Fruit fly (Drosophila melanogaster) whole organism, embryonic: Measurements from ENCODE around the gene BthD.

ENCODE experiments used
- ATbp ChIP-seq: fragments of 200-800 bp; sonication (Bioruptor generic); optimal IDR thresholded peaks from 2 replicates; lab custom pipeline; 2017; ENCODE audit warnings: missing biosample characterization, mild to moderate bottlenecking, missing genetic modification characterization, missing genetic modification reagents
- Atf-2 ChIP-seq: fragments of 200-800 bp; sonication (Bioruptor generic); optimal IDR thresholded peaks from 2 replicates; lab custom pipeline; 2016; ENCODE audit warnings: missing biosample characterization, missing genetic modification characterization
- Blimp-1 ChIP-seq: fragments of 200-800 bp; sonication (Bioruptor generic); optimal IDR thresholded peaks from 3 replicates; lab custom pipeline; 2018; ENCODE audit warnings: missing biosample characterization, missing genetic modification characterization, mild to moderate bottlenecking, moderate library complexity, missing genetic modification reagents
- CG10543 ChIP-seq: fragments of 200-800 bp; sonication (Bioruptor generic); optimal IDR thresholded peaks from 3 replicates; lab custom pipeline; 2017; ENCODE audit warnings: missing biosample characterization, mild to moderate bottlenecking, missing genetic modification characterization, moderate library complexity
- CG17385 ChIP-seq: fragments of 200-800 bp; sonication (Bioruptor generic); optimal IDR thresholded peaks from 3 replicates; lab custom pipeline; 2018; ENCODE audit warnings: missing biosample characterization, mild to moderate bottlenecking, missing genetic modification characterization
- CG17829 ChIP-seq: fragments of 200-800 bp; optimal IDR thresholded peaks from 2 replicates; lab custom pipeline; 2019; ENCODE audit warnings: missing biosample characterization, mild to moderate bottlenecking, missing genetic modification characterization, moderate library complexity
- CG17912 ChIP-seq: fragments of 200-800 bp; sonication (Bioruptor generic); optimal IDR thresholded peaks from 2 replicates; lab custom pipeline; 2018; ENCODE audit warnings: missing biosample characterization, mild to moderate bottlenecking, missing genetic modification characterization
- CG1832 ChIP-seq: fragments of 200-800 bp; sonication (Bioruptor generic); optimal IDR thresholded peaks from 2 replicates; lab custom pipeline; 2017; ENCODE audit warnings: missing biosample characterization, mild to moderate bottlenecking, missing genetic modification characterization, inconsistent platforms
- CG2712 ChIP-seq: fragments of 200-800 bp; optimal IDR thresholded peaks from 3 replicates; lab custom pipeline; 2019; ENCODE audit warnings: missing biosample characterization, mild to moderate bottlenecking, missing genetic modification characterization, moderate library complexity
- CG2889 ChIP-seq: fragments of 200-800 bp; sonication (Bioruptor generic); IDR thresholded peaks from 3 replicates; pipeline ENCODE4 v1.3.6; 2022; ENCODE audit warnings: missing biosample characterization, missing genetic modification characterization
- CG32772 ChIP-seq: fragments of 200-800 bp; sonication (Bioruptor generic); IDR thresholded peaks from 2 replicates; pipeline ENCODE4 v1.3.6; 2022; ENCODE audit warnings: missing biosample characterization, missing genetic modification characterization
- CG4328 ChIP-seq: fragments of 200-800 bp; sonication (Bioruptor generic); optimal IDR thresholded peaks from 3 replicates; lab custom pipeline; 2017; ENCODE audit warnings: missing biosample characterization, missing genetic modification reagents, missing genetic modification characterization
- CG6272 ChIP-seq: fragments of 200-800 bp; sonication (Bioruptor generic); IDR thresholded peaks from 2 replicates; pipeline ENCODE4 v1.3.6; 2022; ENCODE audit warnings: missing biosample characterization, missing genetic modification characterization
- CG6654 ChIP-seq: fragments of 200-800 bp; sonication (Bioruptor generic); optimal IDR thresholded peaks from 2 replicates; lab custom pipeline; 2017; ENCODE audit warnings: missing biosample characterization, mild to moderate bottlenecking, missing genetic modification characterization
- CG6683 ChIP-seq: fragments of 200-800 bp; sonication (Bioruptor generic); optimal IDR thresholded peaks from 2 replicates; lab custom pipeline; 2017; ENCODE audit warnings: missing biosample characterization, mild to moderate bottlenecking, missing genetic modification characterization, missing genetic modification reagents
- CG6765 ChIP-seq: fragments of 200-800 bp; sonication (Bioruptor generic); optimal IDR thresholded peaks from 3 replicates; lab custom pipeline; 2017; ENCODE audit warnings: missing biosample characterization, mild to moderate bottlenecking, missing genetic modification characterization
- CG8359 ChIP-seq: fragments of 200-800 bp; sonication (Bioruptor generic); optimal IDR thresholded peaks from 2 replicates; lab custom pipeline; 2017; ENCODE audit warnings: missing biosample characterization, mild to moderate bottlenecking, missing genetic modification characterization, borderline replicate concordance
- CG8388 ChIP-seq: fragments of 200-800 bp; sonication (Bioruptor generic); optimal IDR thresholded peaks from 2 replicates; lab custom pipeline; 2019; ENCODE audit warnings: missing biosample characterization, mild to moderate bottlenecking, missing genetic modification characterization, moderate library complexity
- CTCF ChIP-seq: fragments of 200-800 bp; sonication (Bioruptor generic); optimal IDR thresholded peaks from 2 replicates; lab custom pipeline; 2017; ENCODE audit warnings: missing biosample characterization, mild to moderate bottlenecking, missing genetic modification characterization, moderate library complexity
- Dfd ChIP-seq, 2 experiments: fragments of >200 bp; optimal IDR thresholded peaks; 2 replicates each; lab custom pipeline; 2017; ENCODE audit warnings: missing biosample characterization in 2 of 2, missing genetic modification characterization in 2 of 2
- Dip3 ChIP-seq: fragments of 200-800 bp; sonication (Bioruptor generic); optimal IDR thresholded peaks from 3 replicates; lab custom pipeline; 2016; ENCODE audit warnings: missing biosample characterization, missing genetic modification characterization
- E2f2 ChIP-seq: fragments of 200-800 bp; sonication (Bioruptor generic); IDR thresholded peaks from 2 replicates; pipeline ENCODE4 v1.3.6; 2022; ENCODE audit warnings: missing biosample characterization, missing genetic modification characterization
- HLHmδ ChIP-seq: fragments of 200-800 bp; sonication (Bioruptor generic); optimal IDR thresholded peaks from 2 replicates; lab custom pipeline; 2018; ENCODE audit warnings: missing biosample characterization, mild to moderate bottlenecking, missing genetic modification characterization, moderate library complexity
- Hmx ChIP-seq: fragments of 200-800 bp; sonication (Bioruptor generic); optimal IDR thresholded peaks from 2 replicates; lab custom pipeline; 2016; ENCODE audit warnings: missing biosample characterization, missing genetic modification characterization
- Hr78 ChIP-seq, 2 experiments: fragments of 200-800 bp in 1 of 2; fragments of >200 bp in 1 of 2; sonication (Bioruptor generic) in 1 of 2; optimal IDR thresholded peaks; 2 replicates each; lab custom pipeline; 2017 to 2019; ENCODE audit warnings: missing biosample characterization in 2 of 2, missing genetic modification characterization in 2 of 2, mild to moderate bottlenecking in 1 of 2, moderate library complexity in 1 of 2
- Mad ChIP-seq: fragments of 200-800 bp; sonication (Bioruptor generic); optimal IDR thresholded peaks from 2 replicates; lab custom pipeline; 2016; ENCODE audit warnings: missing biosample characterization, missing genetic modification characterization
- Tbp ChIP-seq: fragments of >200 bp; optimal IDR thresholded peaks from 2 replicates; lab custom pipeline; 2018; ENCODE audit warnings: missing biosample characterization, missing genetic modification characterization
- YL-1 ChIP-seq: fragments of 200-800 bp; sonication (Bioruptor generic); optimal IDR thresholded peaks from 3 replicates; lab custom pipeline; 2017; ENCODE audit warnings: missing biosample characterization, mild to moderate bottlenecking, missing genetic modification characterization
- aop ChIP-seq: fragments of 200-800 bp; sonication (Bioruptor generic); IDR thresholded peaks from 2 replicates; pipeline ENCODE4 v1.3.6; 2022; ENCODE audit warnings: missing biosample characterization, missing genetic modification characterization
- bowl ChIP-seq: fragments of 200-800 bp; sonication (Bioruptor generic); IDR thresholded peaks from 2 replicates; pipeline ENCODE4 v1.3.6; 2022; ENCODE audit warnings: missing biosample characterization, missing genetic modification characterization
- bsh ChIP-seq, 2 experiments: fragments of 200-800 bp; sonication (Bioruptor generic); optimal IDR thresholded peaks; 2 replicates each; lab custom pipeline; 2017 to 2018; ENCODE audit warnings: mild to moderate bottlenecking in 2 of 2, missing biosample characterization in 2 of 2, missing genetic modification characterization in 2 of 2, moderate library complexity in 1 of 2
- chinmo ChIP-seq: fragments of 200-800 bp; sonication (Bioruptor generic); IDR thresholded peaks from 4 replicates; pipeline ENCODE4 v1.3.6; 2022; ENCODE audit warnings: missing biosample characterization, missing genetic modification characterization; ENCODE audit not compliant: partially characterized antibody
- dati ChIP-seq: fragments of 200-800 bp; sonication (Bioruptor generic); IDR thresholded peaks from 2 replicates; pipeline ENCODE4 v1.3.6; 2022; ENCODE audit warnings: missing biosample characterization, missing genetic modification characterization
- en ChIP-seq: fragments of 200-800 bp; sonication (Bioruptor generic); optimal IDR thresholded peaks from 2 replicates; lab custom pipeline; 2016; ENCODE audit warnings: missing biosample characterization, missing genetic modification characterization
- fd102C ChIP-seq: fragments of 200-800 bp; sonication (Bioruptor generic); optimal IDR thresholded peaks from 2 replicates; lab custom pipeline; 2018; ENCODE audit warnings: missing biosample characterization, mild to moderate bottlenecking, missing genetic modification characterization, moderate library complexity
- fd3F ChIP-seq: fragments of 200-800 bp; sonication (Bioruptor generic); optimal IDR thresholded peaks from 2 replicates; lab custom pipeline; 2018; ENCODE audit warnings: missing biosample characterization, mild to moderate bottlenecking, missing genetic modification characterization, moderate library complexity
- fd64A ChIP-seq: fragments of 200-800 bp; sonication (Bioruptor generic); optimal IDR thresholded peaks from 3 replicates; lab custom pipeline; 2018; ENCODE audit warnings: missing biosample characterization, mild to moderate bottlenecking, missing genetic modification characterization
- hb ChIP-seq: fragments of 200-800 bp; sonication (Bioruptor generic); IDR thresholded peaks from 3 replicates; pipeline ENCODE4 v1.3.6; 2022; ENCODE audit warnings: missing biosample characterization, missing genetic modification characterization; ENCODE audit not compliant: partially characterized antibody
- hkb ChIP-seq, 2 experiments: fragments of 200-800 bp in 1 of 2; fragments of >200 bp in 1 of 2; sonication (Bioruptor generic) in 1 of 2; IDR thresholded peaks in 1 of 2; optimal IDR thresholded peaks in 1 of 2; 2 replicates each; pipeline versions ENCODE4 v1.3.6 to Lab custom; 2017 to 2022; ENCODE audit warnings: missing biosample characterization in 1 of 2, missing genetic modification characterization in 1 of 2
- ken ChIP-seq: fragments of 200-800 bp; sonication (Bioruptor generic); IDR thresholded peaks from 3 replicates; pipeline ENCODE4 v1.3.6; 2022; ENCODE audit warnings: missing biosample characterization, missing genetic modification characterization
- lilli ChIP-seq: fragments of 200-800 bp; sonication (Bioruptor generic); optimal IDR thresholded peaks from 3 replicates; lab custom pipeline; 2016; ENCODE audit warnings: missing biosample characterization, missing genetic modification characterization
- prd ChIP-seq, 3 experiments: fragments of >200 bp in 2 of 3; fragments of 200-800 bp in 1 of 3; sonication (Bioruptor generic) in 1 of 3; optimal IDR thresholded peaks in 2 of 3; IDR thresholded peaks in 1 of 3; 2 replicates in 2 of 3; 3 replicates in 1 of 3; pipeline versions ENCODE4 v1.3.6 to Lab custom; 2017 to 2022; ENCODE audit warnings: missing biosample characterization in 1 of 3, missing genetic modification characterization in 1 of 3
- repo ChIP-seq: fragments of 200-800 bp; sonication (Bioruptor generic); optimal IDR thresholded peaks from 2 replicates; lab custom pipeline; 2016; ENCODE audit warnings: missing biosample characterization, missing genetic modification characterization
- salm ChIP-seq: fragments of 200-800 bp; sonication (Bioruptor generic); optimal IDR thresholded peaks from 2 replicates; lab custom pipeline; 2018; ENCODE audit warnings: missing biosample characterization, mild to moderate bottlenecking, missing genetic modification characterization
- schlank ChIP-seq: fragments of 200-800 bp; sonication (Bioruptor generic); optimal IDR thresholded peaks from 2 replicates; lab custom pipeline; 2018; ENCODE audit warnings: missing biosample characterization, mild to moderate bottlenecking, missing genetic modification characterization
- sisA ChIP-seq: fragments of 200-800 bp; sonication (Bioruptor generic); IDR thresholded peaks from 2 replicates; pipeline ENCODE4 v1.3.6; 2022; ENCODE audit warnings: missing biosample characterization, missing genetic modification characterization
- slp2 ChIP-seq: fragments of 200-800 bp; sonication (Bioruptor generic); optimal IDR thresholded peaks from 2 replicates; lab custom pipeline; 2016; ENCODE audit warnings: missing biosample characterization, missing genetic modification characterization
- sob ChIP-seq: fragments of 200-800 bp; sonication (Bioruptor generic); IDR thresholded peaks from 2 replicates; pipeline ENCODE4 v1.3.6; 2022; ENCODE audit warnings: missing biosample characterization, missing genetic modification characterization
- toy ChIP-seq: fragments of 200-800 bp; sonication (Bioruptor generic); IDR thresholded peaks from 2 replicates; pipeline ENCODE4 v1.3.6; 2022; ENCODE audit warnings: missing biosample characterization, missing genetic modification characterization
- wek ChIP-seq: fragments of 200-800 bp; sonication (Bioruptor generic); optimal IDR thresholded peaks from 3 replicates; lab custom pipeline; 2018; ENCODE audit warnings: missing biosample characterization, mild to moderate bottlenecking, missing genetic modification characterization, moderate library complexity
- z ChIP-seq: fragments of 200-800 bp; sonication (Bioruptor generic); IDR thresholded peaks from 3 replicates; pipeline ENCODE4 v1.3.6; 2022; ENCODE audit warnings: missing biosample characterization, missing genetic modification characterization

The BthD gene

dm6 chrX:13570255-13570654 is 41.7 kb upstream of the BthD start (continued):
- no peak for TF ChIP-seq CG17385
- no peak for TF ChIP-seq CTCF
- no peak for TF ChIP-seq CG1832
- peak; percentile 13 for TF ChIP-seq CG6683 (GFP tag; lab: Kevin White, UChicago)
- TF ChIP-seq CG8359 (GFP tag; lab: Kevin White, UChicago): no peak
- no peak for TF ChIP-seq slp2
- TF ChIP-seq salm (tag; lab: Kevin White, UChicago): no peak
- TF ChIP-seq Dfd (GFP tag; optimal IDR thresholded peaks at IDR 0.05; lab: Kevin White, UChicago): no peak
- TF ChIP-seq schlank (tag; lab: Kevin White, UChicago): no peak
- no peak for TF ChIP-seq toy (GFP tag; lab: Robert Waterston, UW)
- peak in 1 of 2 experiments; percentile 32 for TF ChIP-seq bsh (GFP tag; optimal IDR thresholded peaks at IDR 0.05; lab: Kevin White, UChicago)
- TF ChIP-seq Blimp-1 (GFP tag; lab: Kevin White, UChicago): peak; percentile 32
- no peak for TF ChIP-seq Hr78 (GFP tag; optimal IDR thresholded peaks at IDR 0.05; lab: Kevin White, UChicago)
- TF ChIP-seq ken (GFP tag; lab: Robert Waterston, UW): no peak
- TF ChIP-seq fd64A (GFP tag; lab: Kevin White, UChicago): peak; percentile 14
- no peak for TF ChIP-seq Atf-2 (GFP tag; lab: Kevin White, UChicago)
- TF ChIP-seq CG6654 (GFP tag; lab: Kevin White, UChicago): no peak
- TF ChIP-seq hb (GFP tag; lab: Robert Waterston, UW): no peak
- TF ChIP-seq prd (optimal IDR thresholded peaks at IDR 0.05; lab: Kevin White, UChicago): no peak
- TF ChIP-seq prd (GFP tag; IDR thresholded peaks at IDR 0.05; lab: Robert Waterston, UW): no peak
- no peak for TF ChIP-seq z (GFP tag; lab: Robert Waterston, UW)
- no peak for TF ChIP-seq CG17829 (tag; lab: Kevin White, UChicago)
- no peak for TF ChIP-seq aop (GFP tag; lab: Robert Waterston, UW)
- no peak for TF ChIP-seq chinmo (GFP tag; lab: Robert Waterston, UW)
- TF ChIP-seq CG6765 (GFP tag; lab: Kevin White, UChicago): no peak
- TF ChIP-seq E2f2 (GFP tag; lab: Robert Waterston, UW): no peak
- TF ChIP-seq CG2889 (GFP tag; lab: Robert Waterston, UW): no peak
- peak; percentile 10 for TF ChIP-seq fd3F
- TF ChIP-seq hkb (optimal IDR thresholded peaks at IDR 0.05; lab: Kevin White, UChicago): no peak
- 0 out of 2 replicates have a peak, but pooled peaks have one; percentile 28 for TF ChIP-seq hkb (GFP tag; IDR thresholded peaks at IDR 0.05; lab: Robert Waterston, UW)
- TF ChIP-seq CG2712 (tag; lab: Kevin White, UChicago): no peak
- no peak for TF ChIP-seq fd102C (GFP tag; lab: Kevin White, UChicago)
- TF ChIP-seq CG6272 (GFP tag; lab: Robert Waterston, UW): no peak
- peak; percentile 70 for TF ChIP-seq ATbp (GFP tag; lab: Kevin White, UChicago)
- no peak for TF ChIP-seq CG17912 (GFP tag; lab: Kevin White, UChicago)
- no peak for TF ChIP-seq Mad (GFP tag; lab: Kevin White, UChicago)
- peak; percentile 30 for TF ChIP-seq wek (GFP tag; lab: Kevin White, UChicago)
- no peak for TF ChIP-seq Tbp
- no peak for TF ChIP-seq en
- 0 out of 2 replicates have a peak, but pooled peaks have one; percentile 25 for TF ChIP-seq sob (GFP tag; lab: Robert Waterston, UW)
- TF ChIP-seq HLHmδ: peak; percentile 29
- TF ChIP-seq sisA: no peak
- TF ChIP-seq CG32772 (GFP tag; lab: Robert Waterston, UW): no peak
- TF ChIP-seq CG4328 (GFP tag; lab: Kevin White, UChicago): peak; percentile 39
- TF ChIP-seq bowl: no peak
- TF ChIP-seq dati (GFP tag; lab: Robert Waterston, UW): no peak
- TF ChIP-seq lilli: no peak
- no peak for TF ChIP-seq Dip3 (GFP tag; lab: Kevin White, UChicago)
- TF ChIP-seq repo (GFP tag; lab: Kevin White, UChicago): no peak
- peak; percentile 44 for TF ChIP-seq CG10543 (GFP tag; lab: Kevin White, UChicago)
- TF ChIP-seq Hmx: no peak
- TF ChIP-seq YL-1 (GFP tag; lab: Kevin White, UChicago): no peak
- TF ChIP-seq CG8388 (GFP tag; lab: Kevin White, UChicago): no peak
